Worm (Caenorhabditis elegans) whole organism, L2 larva: ENCODE measurements around the gene Y1A5A.1.

Experiments used
- C34F6.9 ChIP-seq: fragments of 150-350 bp; optimal IDR thresholded peaks from 2 replicates; lab custom pipeline; 2014; ENCODE audit warnings: missing biosample characterization, missing genetic modification characterization
- R02D3.7 ChIP-seq: fragments of 150-350 bp; optimal IDR thresholded peaks from 2 replicates; lab custom pipeline; 2014; ENCODE audit warnings: missing biosample characterization, missing genetic modification characterization
- ZK546.5 ChIP-seq: sonication (generic microtip); optimal IDR thresholded peaks from 2 replicates; lab custom pipeline; 2017; ENCODE audit warnings: missing biosample characterization, missing genetic modification characterization
- alr-1 ChIP-seq: fragments of 150-350 bp; optimal IDR thresholded peaks from 2 replicates; lab custom pipeline; 2014; ENCODE audit warnings: missing biosample characterization, missing genetic modification characterization
- aly-2 ChIP-seq: fragments of 150-350 bp; optimal IDR thresholded peaks from 2 replicates; lab custom pipeline; 2014; ENCODE audit warnings: missing biosample characterization, missing genetic modification characterization
- ceh-16 ChIP-seq: fragments of 150-350 bp; optimal IDR thresholded peaks from 2 replicates; lab custom pipeline; 2014; ENCODE audit warnings: missing biosample characterization, missing genetic modification characterization
- ceh-82 ChIP-seq: fragments of 150-350 bp; optimal IDR thresholded peaks from 2 replicates; lab custom pipeline; 2014; ENCODE audit warnings: missing biosample characterization, missing genetic modification characterization
- crh-2 ChIP-seq: sonication (generic microtip); optimal IDR thresholded peaks from 2 replicates; lab custom pipeline; 2017; ENCODE audit warnings: missing biosample characterization, missing genetic modification characterization
- dmd-4 ChIP-seq: sonication (generic microtip); optimal IDR thresholded peaks from 2 replicates; lab custom pipeline; 2017; ENCODE audit warnings: missing biosample characterization, missing genetic modification characterization
- elt-1 ChIP-seq: fragments of 150-350 bp; optimal IDR thresholded peaks from 2 replicates; lab custom pipeline; 2014; ENCODE audit warnings: missing biosample characterization, missing genetic modification characterization
- elt-3 ChIP-seq: sonication (generic microtip); optimal IDR thresholded peaks from 2 replicates; lab custom pipeline; 2017; ENCODE audit warnings: missing biosample characterization, missing genetic modification characterization
- fos-1 ChIP-seq: fragments of 150-350 bp; optimal IDR thresholded peaks from 2 replicates; lab custom pipeline; 2014; ENCODE audit warnings: missing biosample characterization, missing genetic modification characterization
- lin-11 ChIP-seq: fragments of 150-350 bp; sonication (generic microtip); optimal IDR thresholded peaks from 2 replicates; lab custom pipeline; 2014; ENCODE audit warnings: missing biosample characterization, missing genetic modification characterization, inconsistent platforms, mixed read lengths
- lin-13 ChIP-seq: fragments of 150-350 bp; optimal IDR thresholded peaks from 2 replicates; lab custom pipeline; 2014; ENCODE audit warnings: missing biosample characterization, missing genetic modification reagents, missing genetic modification characterization
- lin-39 ChIP-seq: fragments of 150-350 bp; optimal IDR thresholded peaks from 2 replicates; lab custom pipeline; 2014; ENCODE audit warnings: missing biosample characterization, missing genetic modification reagents, missing genetic modification characterization
- lsy-2 ChIP-seq, 2 experiments: fragments of 150-350 bp in 1 of 2; sonication (generic microtip) in 1 of 2; optimal IDR thresholded peaks; 2 replicates each; lab custom pipeline; 2014 to 2017; ENCODE audit warnings: missing biosample characterization in 2 of 2, missing genetic modification characterization in 2 of 2
- mab-5 ChIP-seq: fragments of 150-350 bp; optimal IDR thresholded peaks from 2 replicates; lab custom pipeline; 2014; ENCODE audit warnings: missing biosample characterization, missing genetic modification characterization
- mdl-1 ChIP-seq, 2 experiments: fragments of 150-350 bp in 1 of 2; sonication (generic microtip) in 1 of 2; optimal IDR thresholded peaks; 2 replicates each; lab custom pipeline; 2017; ENCODE audit warnings: missing biosample characterization in 2 of 2, missing genetic modification characterization in 2 of 2
- nhr-10 ChIP-seq: sonication (generic microtip); optimal IDR thresholded peaks from 2 replicates; lab custom pipeline; 2017; ENCODE audit warnings: missing biosample characterization, missing genetic modification characterization
- nhr-11 ChIP-seq: fragments of 150-350 bp; optimal IDR thresholded peaks from 2 replicates; lab custom pipeline; 2014; ENCODE audit warnings: missing biosample characterization, missing genetic modification characterization
- nhr-12 ChIP-seq: fragments of 150-350 bp; optimal IDR thresholded peaks from 2 replicates; lab custom pipeline; 2014; ENCODE audit warnings: missing biosample characterization, missing genetic modification characterization
- nhr-129 ChIP-seq: fragments of 150-350 bp; optimal IDR thresholded peaks from 2 replicates; lab custom pipeline; 2014; ENCODE audit warnings: missing biosample characterization, missing genetic modification characterization
- nhr-21 ChIP-seq: fragments of 150-350 bp; optimal IDR thresholded peaks from 2 replicates; lab custom pipeline; 2014; ENCODE audit warnings: missing biosample characterization, missing genetic modification characterization
- nhr-23 ChIP-seq: fragments of 150-350 bp; optimal IDR thresholded peaks from 2 replicates; lab custom pipeline; 2014; ENCODE audit warnings: missing biosample characterization, missing genetic modification reagents, missing genetic modification characterization
- nhr-237 ChIP-seq: fragments of 150-350 bp; optimal IDR thresholded peaks from 2 replicates; lab custom pipeline; 2014; ENCODE audit warnings: missing biosample characterization, missing genetic modification characterization
- nhr-25 ChIP-seq: fragments of 150-350 bp; sonication (generic microtip); optimal IDR thresholded peaks from 3 replicates; lab custom pipeline; 2014; ENCODE audit warnings: missing biosample characterization, missing genetic modification characterization
- nhr-77 ChIP-seq: fragments of 150-350 bp; optimal IDR thresholded peaks from 2 replicates; lab custom pipeline; 2014; ENCODE audit warnings: missing biosample characterization, missing genetic modification characterization
- peb-1 ChIP-seq: fragments of 150-350 bp; optimal IDR thresholded peaks from 2 replicates; lab custom pipeline; 2014; ENCODE audit warnings: missing biosample characterization, missing genetic modification characterization
- sem-4 ChIP-seq: fragments of 150-350 bp; optimal IDR thresholded peaks from 2 replicates; lab custom pipeline; 2014; ENCODE audit warnings: missing biosample characterization, missing genetic modification reagents, missing genetic modification characterization
- skn-1 ChIP-seq: sonication (generic microtip); optimal IDR thresholded peaks from 2 replicates; lab custom pipeline; 2017; ENCODE audit warnings: missing biosample characterization, missing genetic modification characterization
- sma-3 ChIP-seq: sonication (generic microtip); optimal IDR thresholded peaks from 2 replicates; lab custom pipeline; 2016; ENCODE audit warnings: missing genetic modification reagents, missing genetic modification characterization, missing compliant biosample characterization
- sma-9 ChIP-seq, 2 experiments: fragments of 150-350 bp in 1 of 2; sonication (generic microtip) in 1 of 2; optimal IDR thresholded peaks; 2 replicates each; lab custom pipeline; 2014 to 2016; ENCODE audit warnings: missing genetic modification characterization in 2 of 2, mild to moderate bottlenecking in 1 of 2, missing biosample characterization in 1 of 2, missing compliant biosample characterization in 1 of 2, missing genetic modification reagents in 1 of 2, moderate library complexity in 1 of 2
- snpc-4 ChIP-seq: fragments of 150-350 bp; optimal IDR thresholded peaks from 2 replicates; lab custom pipeline; 2014; ENCODE audit warnings: missing biosample characterization, missing genetic modification characterization
- unc-39 ChIP-seq: fragments of 150-350 bp; optimal IDR thresholded peaks from 2 replicates; lab custom pipeline; 2014; ENCODE audit warnings: missing biosample characterization, missing genetic modification characterization
- unc-55 ChIP-seq: fragments of 150-350 bp; sonication (generic microtip); optimal IDR thresholded peaks from 3 replicates; lab custom pipeline; 2014; ENCODE audit warnings: missing biosample characterization, missing genetic modification reagents, missing genetic modification characterization
- zag-1 ChIP-seq: fragments of 150-350 bp; optimal IDR thresholded peaks from 2 replicates; lab custom pipeline; 2014; ENCODE audit warnings: missing biosample characterization, missing genetic modification characterization
- ztf-1 ChIP-seq: fragments of 200-800 bp; sonication (Bioruptor generic); conservative IDR thresholded peaks from 2 replicates; pipeline ENCODE4 v1.3.6; 2022; ENCODE audit warnings: missing genetic modification characterization, missing compliant biosample characterization
- ztf-11 ChIP-seq: sonication (generic microtip); optimal IDR thresholded peaks from 2 replicates; lab custom pipeline; 2017; ENCODE audit warnings: missing biosample characterization, missing genetic modification characterization
- ztf-4 ChIP-seq: fragments of 150-350 bp; optimal IDR thresholded peaks from 2 replicates; lab custom pipeline; 2014; ENCODE audit warnings: missing biosample characterization, missing genetic modification characterization

Gene Y1A5A.1

DNA sequence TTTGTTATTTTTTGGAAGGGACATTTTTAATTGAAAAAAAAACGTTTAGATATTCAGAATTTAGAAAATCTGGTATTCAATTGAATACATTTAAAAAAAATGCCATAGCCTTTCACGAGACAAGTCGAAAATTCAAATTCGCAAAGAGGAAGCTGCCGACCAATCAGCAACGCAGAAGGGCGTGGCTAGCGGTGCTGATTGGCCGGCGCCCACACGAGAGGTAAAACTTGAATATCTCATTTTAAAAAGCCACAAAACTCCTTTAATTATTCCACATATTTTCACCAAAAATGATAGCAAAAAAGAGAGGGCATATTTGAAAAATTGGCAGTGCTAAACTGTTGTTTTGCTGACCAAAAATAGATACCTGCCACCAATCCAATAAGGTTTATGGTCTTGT is 12.0 kb downstream of the Y1A5A.1 start:
- TF ChIP-seq peb-1 (tag; lab: Kevin White, UChicago) = no peak
- TF ChIP-seq ceh-82 (tag; lab: Kevin White, UChicago) = no peak
- TF ChIP-seq ztf-1 (GFP tag; lab: Robert Waterston, UW) = no peak
- TF ChIP-seq nhr-129 (tag; lab: Kevin White, UChicago) = no peak
- TF ChIP-seq nhr-237 (tag; lab: Kevin White, UChicago) = no peak
- no peak for TF ChIP-seq elt-1
- no peak for TF ChIP-seq zag-1 (tag; lab: Kevin White, UChicago)
- TF ChIP-seq nhr-77 (tag; lab: Kevin White, UChicago) = no peak
- TF ChIP-seq sma-9 (GFP tag; optimal IDR thresholded peaks at IDR 0.05; lab: Kevin White, UChicago) = no peak
- TF ChIP-seq sma-9 (tag; optimal IDR thresholded peaks at IDR 0.05; lab: Kevin White, UChicago) = no peak
- TF ChIP-seq sma-3 (GFP tag; lab: Kevin White, UChicago) = no peak
- no peak for TF ChIP-seq nhr-21 (tag; lab: Kevin White, UChicago)
- no peak for TF ChIP-seq sem-4 (tag; lab: Kevin White, UChicago)
- TF ChIP-seq lsy-2 (tag; optimal IDR thresholded peaks at IDR 0.05; lab: Kevin White, UChicago) = no peak
- no peak for TF ChIP-seq dmd-4 (tag; lab: Kevin White, UChicago)
- no peak for TF ChIP-seq lin-13 (GFP tag; lab: Kevin White, UChicago)
- TF ChIP-seq R02D3.7 = no peak
- TF ChIP-seq crh-2 (tag; lab: Kevin White, UChicago) = no peak
- TF ChIP-seq snpc-4 = no peak
- TF ChIP-seq elt-3 (tag; lab: Kevin White, UChicago) = no peak

DNA sequence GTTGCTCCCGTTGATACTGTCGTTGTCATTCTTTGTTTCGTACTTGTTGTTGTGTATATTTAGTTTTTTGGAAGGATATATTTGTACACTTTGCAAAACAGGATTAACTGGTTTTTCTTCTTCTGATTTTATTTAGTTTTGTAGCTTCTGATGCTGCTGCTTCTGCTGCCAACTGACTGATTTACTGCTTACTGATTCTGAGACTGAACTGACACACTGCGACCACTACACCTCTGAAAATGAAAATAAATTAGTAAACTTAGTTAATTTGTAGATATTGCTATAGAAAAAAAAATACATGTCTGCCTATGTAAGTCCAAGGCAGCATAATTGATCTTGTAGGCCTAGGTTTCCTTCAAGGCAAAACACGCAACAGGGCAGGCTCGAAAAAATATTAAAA is 13.8 kb downstream of the Y1A5A.1 start, which contains the start of gene R10E9.4:
Gene R10E9.4 (minus strand): TSS at position 101 of the 400 bp plus-strand sequence.
- TF ChIP-seq skn-1 (tag; lab: Kevin White, UChicago) (no peak), nhr-129 (tag; lab: Kevin White, UChicago) (no peak), nhr-23 (tag; lab: Kevin White, UChicago) (no peak), elt-3 (tag; lab: Kevin White, UChicago) (no peak), ztf-1 (GFP tag; lab: Robert Waterston, UW) (no peak), nhr-21 (tag; lab: Kevin White, UChicago) (no peak), alr-1 (no peak), nhr-10 (tag; lab: Kevin White, UChicago) (no peak)

DNA sequence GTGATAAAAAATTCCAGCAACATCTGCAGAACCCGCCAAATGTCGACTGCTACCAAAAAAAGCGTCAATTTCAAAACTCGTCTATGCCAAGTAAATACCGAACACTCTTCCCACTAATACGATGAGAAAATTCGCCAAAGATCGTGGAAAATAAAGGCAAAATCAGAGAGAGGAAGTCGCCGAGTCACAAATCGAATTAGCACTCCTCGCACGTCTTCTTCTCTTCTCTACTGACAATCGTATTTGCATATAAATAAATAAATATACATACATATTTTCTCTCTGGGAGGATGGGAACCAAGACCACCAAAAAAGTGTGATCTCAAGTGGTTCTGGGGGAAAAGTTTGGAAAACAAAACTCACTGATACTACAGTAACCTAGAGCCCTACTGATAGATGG is 16.1 kb downstream of the Y1A5A.1 start:
- TF ChIP-seq elt-3 (tag; lab: Kevin White, UChicago) (no peak), C34F6.9 (tag; lab: Kevin White, UChicago) (no peak), peb-1 (tag; lab: Kevin White, UChicago) (no peak), ceh-16 (tag; lab: Kevin White, UChicago) (no peak), fos-1 (no peak), R02D3.7 (no peak), crh-2 (tag; lab: Kevin White, UChicago) (no peak), ceh-82 (tag; lab: Kevin White, UChicago) (no peak), nhr-237 (tag; lab: Kevin White, UChicago) (no peak), skn-1 (tag; lab: Kevin White, UChicago) (no peak), sem-4 (tag; lab: Kevin White, UChicago) (no peak), ztf-11 (tag; lab: Kevin White, UChicago) (no peak), nhr-11 (no peak), lin-11 (tag; lab: Kevin White, UChicago) (no peak)

DNA sequence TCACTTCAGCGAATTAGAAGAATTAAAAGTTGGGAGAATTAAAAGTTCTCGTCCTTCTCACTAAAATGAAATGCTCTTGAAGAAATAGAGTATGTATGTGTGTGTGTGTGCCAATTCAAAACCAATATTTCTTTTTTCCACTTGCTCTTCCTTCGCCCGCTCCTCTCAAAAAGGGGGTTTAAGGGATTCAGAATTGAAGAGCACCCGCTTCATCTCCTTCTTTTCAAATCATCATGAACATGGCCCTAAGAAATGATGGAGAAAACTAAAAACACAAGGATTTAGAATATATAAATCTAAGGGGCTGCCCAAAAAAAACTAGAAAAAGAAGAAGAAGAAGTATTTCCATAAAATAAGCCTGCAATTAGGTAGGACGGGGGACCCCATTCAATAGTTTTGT is 17.3 kb downstream of the Y1A5A.1 start:
- TF ChIP-seq unc-55 (GFP tag; lab: Kevin White, UChicago) = peak; percentile 42
- no peak for TF ChIP-seq sma-9 (GFP tag; optimal IDR thresholded peaks at IDR 0.05; lab: Kevin White, UChicago)
- TF ChIP-seq sma-9 (tag; optimal IDR thresholded peaks at IDR 0.05; lab: Kevin White, UChicago) = no peak
- TF ChIP-seq zag-1 (tag; lab: Kevin White, UChicago) = peak; percentile 16
- peak; percentile 7 for TF ChIP-seq lin-39 (tag; lab: Kevin White, UChicago)
- no peak for TF ChIP-seq skn-1 (tag; lab: Kevin White, UChicago)

DNA sequence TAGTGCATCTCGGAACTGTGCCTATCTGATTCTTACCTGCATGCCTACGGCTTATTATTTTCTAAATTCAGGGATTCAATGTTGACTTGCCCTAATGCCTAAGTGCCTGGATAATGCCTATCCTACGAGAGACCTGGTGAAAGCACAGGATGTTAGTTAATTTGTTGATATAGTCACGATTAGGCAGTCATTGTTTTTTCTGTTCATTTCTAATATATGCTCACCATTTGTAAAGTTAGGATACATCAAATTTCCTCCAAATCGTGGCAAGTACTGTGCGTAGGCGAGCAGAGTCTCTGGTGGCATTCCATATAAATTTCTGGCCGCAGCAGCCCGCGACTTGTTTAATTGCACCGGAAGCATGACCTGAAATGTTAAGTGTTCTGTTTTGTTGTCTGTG is 20.3 kb downstream of the Y1A5A.1 start:
- TF ChIP-seq zag-1 (tag; lab: Kevin White, UChicago) (no peak), aly-2 (tag; lab: Kevin White, UChicago) (no peak), nhr-25 (tag; lab: Kevin White, UChicago) (no peak), ZK546.5 (no peak), ceh-16 (tag; lab: Kevin White, UChicago) (no peak), nhr-10 (tag; lab: Kevin White, UChicago) (no peak), mab-5 (tag; lab: Kevin White, UChicago) (no peak), nhr-12 (tag; lab: Kevin White, UChicago) (no peak), lin-11 (tag; lab: Kevin White, UChicago) (no peak), unc-39 (no peak), ztf-4 (tag; lab: Kevin White, UChicago) (no peak), ztf-1 (GFP tag; lab: Robert Waterston, UW) (no peak), nhr-237 (tag; lab: Kevin White, UChicago) (no peak), mdl-1 (tag; optimal IDR thresholded peaks at IDR 0.05; lab: Kevin White, UChicago) (no peak), peb-1 (tag; lab: Kevin White, UChicago) (no peak), snpc-4 (no peak), nhr-21 (tag; lab: Kevin White, UChicago) (no peak), nhr-77 (tag; lab: Kevin White, UChicago) (no peak), alr-1 (no peak)
